Worm (Caenorhabditis elegans) whole organism, L1 larva: ENCODE data around the gene cyp-29A4.
A peak's percentile ranks its signal among the peaks of the same experiment; 100 is the strongest.

Source experiments
- C04F5.9 ChIP-seq: sonication (generic microtip); optimal IDR thresholded peaks from 2 replicates; lab custom pipeline; 2016; ENCODE audit warnings: missing genetic modification characterization, missing compliant biosample characterization
- F16B12.6 ChIP-seq: fragments of 150-350 bp; optimal IDR thresholded peaks from 2 replicates; lab custom pipeline; 2014; ENCODE audit warnings: missing biosample characterization, missing genetic modification characterization
- alr-1 ChIP-seq: fragments of 200-800 bp; sonication (Bioruptor generic); optimal IDR thresholded peaks from 2 replicates; lab custom pipeline; 2018; ENCODE audit warnings: borderline replicate concordance, mild to moderate bottlenecking, missing genetic modification characterization, missing compliant biosample characterization
- blmp-1 ChIP-seq: fragments of 150-350 bp; optimal IDR thresholded peaks from 2 replicates; lab custom pipeline; 2014; ENCODE audit warnings: missing biosample characterization, missing genetic modification characterization
- ceh-90 ChIP-seq: sonication (generic microtip); optimal IDR thresholded peaks from 2 replicates; lab custom pipeline; 2016; ENCODE audit warnings: missing genetic modification characterization, missing compliant biosample characterization
- ces-1 ChIP-seq: fragments of 150-350 bp; optimal IDR thresholded peaks from 2 replicates; lab custom pipeline; 2014; ENCODE audit warnings: missing biosample characterization, missing genetic modification reagents, missing genetic modification characterization
- dpl-1 ChIP-seq, 3 experiments: fragments of 150-350 bp in 2 of 3; sonication (generic microtip) in 1 of 3; optimal IDR thresholded peaks; 2 replicates each; lab custom pipeline; 2014 to 2017; ENCODE audit warnings: missing biosample characterization in 3 of 3, missing genetic modification characterization in 3 of 3, missing genetic modification reagents in 3 of 3
- dsc-1 ChIP-seq: sonication (generic microtip); optimal IDR thresholded peaks from 2 replicates; lab custom pipeline; 2016; ENCODE audit warnings: mild to moderate bottlenecking, missing genetic modification characterization, missing compliant biosample characterization
- efl-1 ChIP-seq, 4 experiments: fragments of 150-350 bp; optimal IDR thresholded peaks in 3 of 4; peaks in 1 of 4; 1 replicate in 1 of 4; 2 replicates in 3 of 4; lab custom pipeline; 2014; ENCODE audit warnings: missing biosample characterization in 2 of 4, missing genetic modification characterization in 2 of 4, missing genetic modification reagents in 2 of 4
- egl-27 ChIP-seq, 2 experiments: fragments of 150-350 bp in 1 of 2; sonication (generic microtip); optimal IDR thresholded peaks; 3 replicates each; lab custom pipeline; 2017 to 2018; ENCODE audit warnings: missing biosample characterization in 2 of 2, missing genetic modification characterization in 2 of 2, missing genetic modification reagents in 2 of 2
- elt-3 ChIP-seq, 6 experiments: fragments of 150-350 bp in 1 of 6; sonication (generic microtip); optimal IDR thresholded peaks; 2 replicates each; lab custom pipeline; 2017 to 2018; ENCODE audit warnings: missing biosample characterization in 6 of 6, missing genetic modification characterization in 6 of 6, inconsistent platforms in 1 of 6
- ets-5 ChIP-seq: fragments of 200-800 bp; sonication (Bioruptor generic); IDR thresholded peaks from 2 replicates; pipeline ENCODE4 v1.3.6; 2022; ENCODE audit warnings: missing genetic modification characterization, missing compliant biosample characterization
- fkh-8 ChIP-seq: sonication (generic microtip); optimal IDR thresholded peaks from 2 replicates; lab custom pipeline; 2016; ENCODE audit warnings: mild to moderate bottlenecking, missing genetic modification characterization, missing compliant biosample characterization
- grh-1 ChIP-seq: fragments of 200-800 bp; sonication (Bioruptor generic); IDR thresholded peaks from 2 replicates; pipeline ENCODE4 v1.3.6; 2022; ENCODE audit warnings: missing genetic modification reagents, missing genetic modification characterization, missing compliant biosample characterization
- hlh-17 ChIP-seq: fragments of 200-800 bp; sonication (Bioruptor generic); optimal IDR thresholded peaks from 2 replicates; lab custom pipeline; 2018; ENCODE audit warnings: missing genetic modification characterization, mild to moderate bottlenecking, missing compliant biosample characterization, moderate library complexity, borderline replicate concordance
- irx-1 ChIP-seq: sonication (generic microtip); optimal IDR thresholded peaks from 2 replicates; lab custom pipeline; 2016; ENCODE audit warnings: missing genetic modification characterization, missing compliant biosample characterization
- lin-14 ChIP-seq: fragments of 200-800 bp; sonication (Bioruptor generic); optimal IDR thresholded peaks from 2 replicates; lab custom pipeline; 2018; ENCODE audit warnings: mild to moderate bottlenecking, missing genetic modification characterization, moderate library complexity, missing compliant biosample characterization
- lin-39 ChIP-seq: fragments of 150-350 bp; optimal IDR thresholded peaks from 2 replicates; lab custom pipeline; 2014; ENCODE audit warnings: missing biosample characterization, missing genetic modification reagents, missing genetic modification characterization
- lir-3 ChIP-seq: sonication (generic microtip); optimal IDR thresholded peaks from 2 replicates; lab custom pipeline; 2016; ENCODE audit warnings: mild to moderate bottlenecking, missing genetic modification characterization, moderate library complexity, missing compliant biosample characterization; ENCODE audit not compliant: poor library complexity
- mab-9 ChIP-seq: fragments of 200-800 bp; sonication (Bioruptor generic); IDR thresholded peaks from 2 replicates; pipeline ENCODE4 v1.3.6; 2022; ENCODE audit warnings: missing genetic modification reagents, missing genetic modification characterization, missing compliant biosample characterization
- mep-1 ChIP-seq: fragments of 150-350 bp; optimal IDR thresholded peaks from 2 replicates; lab custom pipeline; 2014; ENCODE audit warnings: missing biosample characterization, missing genetic modification characterization
- nhr-12 ChIP-seq: sonication (generic microtip); optimal IDR thresholded peaks from 2 replicates; lab custom pipeline; 2017; ENCODE audit warnings: missing biosample characterization, missing genetic modification characterization
- nhr-20 ChIP-seq: sonication (generic microtip); optimal IDR thresholded peaks from 2 replicates; lab custom pipeline; 2016; ENCODE audit warnings: mild to moderate bottlenecking, missing genetic modification characterization, missing compliant biosample characterization
- nhr-237 ChIP-seq: fragments of 150-350 bp; optimal IDR thresholded peaks from 2 replicates; lab custom pipeline; 2014; ENCODE audit warnings: missing biosample characterization, missing genetic modification characterization
- nhr-71 ChIP-seq: sonication (generic microtip); optimal IDR thresholded peaks from 2 replicates; lab custom pipeline; 2016; ENCODE audit warnings: mild to moderate bottlenecking, missing genetic modification characterization, moderate library complexity, missing compliant biosample characterization
- nhr-76 ChIP-seq: sonication (generic microtip); optimal IDR thresholded peaks from 2 replicates; lab custom pipeline; 2017; ENCODE audit warnings: missing biosample characterization, missing genetic modification characterization
- nhr-84 ChIP-seq: sonication (generic microtip); optimal IDR thresholded peaks from 2 replicates; lab custom pipeline; 2017; ENCODE audit warnings: missing biosample characterization, missing genetic modification characterization
- nhr-85 ChIP-seq: sonication (generic microtip); peaks from one replicate; lab custom pipeline; 2016; ENCODE audit warnings: missing genetic modification characterization, inconsistent platforms, missing compliant biosample characterization
- pax-3 ChIP-seq: fragments of 200-800 bp; sonication (Bioruptor generic); optimal IDR thresholded peaks from 2 replicates; lab custom pipeline; 2018; ENCODE audit warnings: mild to moderate bottlenecking, missing genetic modification characterization, moderate library complexity, missing compliant biosample characterization
- rnt-1 ChIP-seq: sonication (generic microtip); optimal IDR thresholded peaks from 2 replicates; lab custom pipeline; 2016; ENCODE audit warnings: mild to moderate bottlenecking, missing genetic modification characterization, moderate library complexity, missing compliant biosample characterization
- snu-23 ChIP-seq: sonication (generic microtip); optimal IDR thresholded peaks from 2 replicates; lab custom pipeline; 2016; ENCODE audit warnings: missing genetic modification characterization, missing compliant biosample characterization
- sup-37 ChIP-seq: fragments of 200-800 bp; sonication (Bioruptor generic); optimal IDR thresholded peaks from 2 replicates; lab custom pipeline; 2018; ENCODE audit warnings: mild to moderate bottlenecking, missing genetic modification characterization, missing compliant biosample characterization
- vab-15 ChIP-seq: sonication (generic microtip); optimal IDR thresholded peaks from 2 replicates; lab custom pipeline; 2017; ENCODE audit warnings: missing genotype, mild to moderate bottlenecking, missing genetic modification characterization, missing compliant biosample characterization
- ztf-4 ChIP-seq: fragments of 150-350 bp; optimal IDR thresholded peaks from 2 replicates; lab custom pipeline; 2014; ENCODE audit warnings: missing biosample characterization, missing genetic modification characterization

Gene cyp-29A4

DNA sequence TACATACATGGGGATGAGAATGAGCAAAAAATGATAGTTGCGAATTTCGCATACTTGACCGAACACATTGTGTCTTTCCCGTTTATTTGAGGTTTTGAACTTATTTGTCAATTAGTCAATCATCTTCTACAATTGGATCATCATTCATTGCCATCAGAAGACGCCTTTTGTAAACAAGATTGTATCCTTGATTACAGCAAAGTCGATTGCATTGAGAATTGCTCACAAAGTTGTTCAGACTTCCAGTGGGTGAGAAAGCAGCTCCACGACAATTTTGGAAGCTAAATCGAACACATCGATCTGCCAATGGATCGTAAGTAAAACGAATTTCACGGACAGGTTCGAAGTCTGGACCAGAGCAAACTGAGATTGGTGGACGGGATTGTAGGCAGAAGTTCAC lies 25.7 kb downstream of the cyp-29A4 start:
- TF ChIP-seq lin-14 (GFP tag; lab: Kevin White, UChicago): no peak
- TF ChIP-seq efl-1 (optimal IDR thresholded peaks at IDR 0.05; lab: Kevin White, UChicago): no peak
- peak in 1 of 2 experiments; percentile 38 for TF ChIP-seq efl-1 (GFP tag; optimal IDR thresholded peaks at IDR 0.05 in 1 of 2; lab: Kevin White, UChicago)

DNA sequence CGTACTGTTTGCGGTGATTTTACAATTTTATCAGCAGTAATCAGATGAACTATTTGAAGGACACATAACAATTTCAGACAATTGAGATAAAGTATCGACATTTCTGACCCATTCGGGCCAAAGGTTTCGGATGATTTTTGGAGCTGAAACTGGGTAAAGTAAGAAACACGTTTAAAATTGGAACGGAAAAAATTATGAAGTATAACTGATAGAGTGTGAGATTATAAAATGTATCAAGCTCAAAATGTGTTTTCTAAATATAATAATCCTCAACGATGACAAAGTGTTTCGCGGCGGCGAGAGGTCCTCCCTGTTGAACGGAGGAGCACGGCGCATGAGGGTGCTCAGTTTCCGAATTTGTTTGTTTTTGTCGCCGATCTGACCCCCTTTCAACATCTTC lies 31.0 kb downstream of the cyp-29A4 start, which contains the start of gene ZK287.4:
TSS of gene ZK287.4 (minus strand) at position 101 of the 400 bp plus-strand sequence.
- no peak for TF ChIP-seq irx-1 (tag; lab: Kevin White, UChicago)
- no peak for TF ChIP-seq hlh-17
- no peak for TF ChIP-seq C04F5.9 (tag; lab: Kevin White, UChicago)
- no peak for TF ChIP-seq ztf-4 (tag; lab: Kevin White, UChicago)
- no peak for TF ChIP-seq nhr-76
- TF ChIP-seq mab-9 (GFP tag; lab: Robert Waterston, UW): no peak
- TF ChIP-seq ets-5 (GFP tag; lab: Robert Waterston, UW): no peak
- no peak for TF ChIP-seq sup-37
- no peak for TF ChIP-seq fkh-8 (tag; lab: Kevin White, UChicago)
- TF ChIP-seq lir-3 (tag; lab: Kevin White, UChicago): no peak
- no peak for TF ChIP-seq nhr-20 (tag; lab: Kevin White, UChicago)
- no peak for TF ChIP-seq lin-39 (tag; lab: Kevin White, UChicago)
- no peak for TF ChIP-seq pax-3 (tag; lab: Kevin White, UChicago)
- TF ChIP-seq nhr-84 (tag; lab: Kevin White, UChicago): no peak
- no peak for TF ChIP-seq dsc-1
- TF ChIP-seq, all 84 proteins: peak for 0

DNA sequence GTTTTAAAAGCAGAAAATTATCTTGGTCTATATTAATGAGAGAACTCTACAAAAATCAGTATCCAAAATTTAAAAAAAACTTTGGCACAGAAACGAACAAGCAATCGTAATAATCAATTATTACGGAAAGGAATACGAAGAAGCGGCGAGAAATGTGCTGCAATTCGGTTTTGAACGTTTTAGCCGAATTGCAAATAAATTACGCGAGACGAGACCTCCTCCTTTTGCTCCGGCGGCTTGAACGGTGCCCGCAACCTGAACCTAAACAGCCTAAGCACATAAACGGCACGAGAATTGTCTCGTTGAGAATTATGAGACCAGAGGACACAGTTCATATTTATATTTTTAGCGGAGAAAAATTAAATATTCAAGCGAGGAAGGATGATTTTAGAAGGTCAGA lies 34.8 kb downstream of the cyp-29A4 start:
- TF ChIP-seq dpl-1 (GFP tag; optimal IDR thresholded peaks at IDR 0.05; lab: Kevin White, UChicago): no peak
- TF ChIP-seq elt-3 (tag; optimal IDR thresholded peaks at IDR 0.05; lab: Kevin White, UChicago): no peak
- TF ChIP-seq nhr-85 (tag; lab: Kevin White, UChicago): no peak
- TF ChIP-seq grh-1 (GFP tag; lab: Robert Waterston, UW): no peak
- TF ChIP-seq nhr-84 (tag; lab: Kevin White, UChicago): no peak
- TF ChIP-seq ceh-90 (tag; lab: Kevin White, UChicago): no peak
- TF ChIP-seq mep-1 (tag; lab: Kevin White, UChicago): no peak
- TF ChIP-seq alr-1: no peak
- no peak for TF ChIP-seq rnt-1
- no peak for TF ChIP-seq egl-27 (tag; optimal IDR thresholded peaks at IDR 0.05; lab: Kevin White, UChicago)
- TF ChIP-seq ces-1 (GFP tag; lab: Kevin White, UChicago): no peak
- no peak for TF ChIP-seq nhr-12 (tag; lab: Kevin White, UChicago)
- no peak for TF ChIP-seq vab-15
- no peak for TF ChIP-seq nhr-237 (tag; lab: Kevin White, UChicago)
- TF ChIP-seq irx-1 (tag; lab: Kevin White, UChicago): no peak

DNA sequence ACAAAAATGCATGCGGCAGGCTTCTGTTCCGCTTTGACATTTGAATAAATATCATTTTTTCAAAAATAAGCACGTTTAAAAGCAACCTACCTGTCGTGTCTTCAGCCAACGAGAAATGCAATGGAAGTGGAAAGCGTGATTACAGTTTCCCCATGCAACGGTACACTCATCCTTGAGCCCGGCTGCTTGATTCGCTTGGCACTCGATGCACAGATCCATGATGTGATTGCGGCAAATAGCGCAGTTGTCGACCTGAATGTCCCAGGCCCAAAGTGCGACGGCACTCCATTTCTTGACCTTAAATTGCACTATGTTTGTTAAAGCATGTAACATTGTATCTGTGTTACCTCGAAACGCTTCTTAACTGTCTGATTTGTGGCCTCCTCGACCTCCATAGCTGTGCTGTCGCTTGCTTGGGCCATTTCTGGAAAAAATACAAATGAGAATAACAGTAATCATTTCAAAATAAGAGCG lies 35.6 kb downstream of the cyp-29A4 start, which contains the start of gene rbx-1:
TSS of gene rbx-1 (minus strand) at position 424 of the 474 bp plus-strand sequence.
- TF ChIP-seq blmp-1 (tag; lab: Kevin White, UChicago): no peak
- no peak for TF ChIP-seq ces-1 (GFP tag; lab: Kevin White, UChicago)
- no peak for TF ChIP-seq F16B12.6 (tag; lab: Kevin White, UChicago)
- no peak for TF ChIP-seq snu-23 (GFP tag; lab: Kevin White, UChicago)
- TF ChIP-seq efl-1 (optimal IDR thresholded peaks at IDR 0.05; lab: Kevin White, UChicago): no peak
- peak in 1 of 2 experiments; percentile 91 for TF ChIP-seq efl-1 (GFP tag; optimal IDR thresholded peaks at IDR 0.05 in 1 of 2; lab: Kevin White, UChicago)
- no peak for TF ChIP-seq nhr-71 (tag; lab: Kevin White, UChicago)
